Fruit fly (Drosophila melanogaster) whole organism, embryonic: ENCODE results near the gene Patj.
A peak's percentile ranks its signal among the peaks of the same experiment; 100 is the strongest.

Source experiments
- B-H1 ChIP-seq: fragments of 200-800 bp; sonication (Bioruptor generic); IDR thresholded peaks from 3 replicates; pipeline ENCODE4 v1.3.6; 2022; ENCODE audit warnings: missing biosample characterization, missing genetic modification characterization
- CG10147 ChIP-seq: fragments of 200-800 bp; sonication (Bioruptor generic); optimal IDR thresholded peaks from 2 replicates; lab custom pipeline; 2019; ENCODE audit warnings: missing biosample characterization, mild to moderate bottlenecking, missing genetic modification characterization, moderate library complexity
- CG10366 ChIP-seq: fragments of 200-800 bp; sonication (Bioruptor generic); IDR thresholded peaks from 2 replicates; pipeline ENCODE4 v1.3.6; 2022; ENCODE audit warnings: missing biosample characterization, missing genetic modification characterization
- CG11247 ChIP-seq: fragments of 200-800 bp; sonication (Bioruptor generic); IDR thresholded peaks from 2 replicates; pipeline ENCODE4 v1.3.6; 2022; ENCODE audit warnings: missing biosample characterization, missing genetic modification characterization
- CG11456 ChIP-seq: fragments of 200-800 bp; sonication (Bioruptor generic); IDR thresholded peaks from 3 replicates; pipeline ENCODE4 v1.3.6; 2022; ENCODE audit warnings: missing biosample characterization, missing genetic modification characterization
- CG12299 ChIP-seq: fragments of 200-800 bp; sonication (Bioruptor generic); optimal IDR thresholded peaks from 2 replicates; lab custom pipeline; 2018; ENCODE audit warnings: missing biosample characterization, mild to moderate bottlenecking, missing genetic modification characterization
- CG13424 ChIP-seq: fragments of 200-800 bp; sonication (Bioruptor generic); optimal IDR thresholded peaks from 2 replicates; lab custom pipeline; 2019; ENCODE audit warnings: missing biosample characterization, mild to moderate bottlenecking, missing genetic modification characterization, moderate library complexity
- CG14441 ChIP-seq: fragments of 200-800 bp; sonication (Bioruptor generic); IDR thresholded peaks from 2 replicates; pipeline ENCODE4 v1.3.6; 2022; ENCODE audit warnings: missing biosample characterization, missing genetic modification characterization
- CG1602 ChIP-seq: fragments of 200-800 bp; sonication (Bioruptor generic); optimal IDR thresholded peaks from 3 replicates; lab custom pipeline; 2016; ENCODE audit warnings: missing biosample characterization, missing genetic modification characterization
- CG17359 ChIP-seq: fragments of 200-800 bp; sonication (Bioruptor generic); optimal IDR thresholded peaks from 3 replicates; lab custom pipeline; 2018; ENCODE audit warnings: missing biosample characterization, mild to moderate bottlenecking, missing genetic modification characterization, moderate library complexity
- CG18476 ChIP-seq: fragments of 200-800 bp; sonication (Bioruptor generic); optimal IDR thresholded peaks from 2 replicates; lab custom pipeline; 2016; ENCODE audit warnings: missing biosample characterization, mild to moderate bottlenecking, missing genetic modification characterization
- CG2120 ChIP-seq: fragments of 200-800 bp; sonication (Bioruptor generic); optimal IDR thresholded peaks from 3 replicates; lab custom pipeline; 2016; ENCODE audit warnings: missing biosample characterization, missing genetic modification characterization
- CG2712 ChIP-seq: fragments of 200-800 bp; optimal IDR thresholded peaks from 3 replicates; lab custom pipeline; 2019; ENCODE audit warnings: missing biosample characterization, mild to moderate bottlenecking, missing genetic modification characterization, moderate library complexity
- CG30431 ChIP-seq: fragments of 200-800 bp; sonication (Bioruptor generic); optimal IDR thresholded peaks from 2 replicates; lab custom pipeline; 2017; ENCODE audit warnings: missing biosample characterization, missing genetic modification characterization
- CG32532 ChIP-seq: fragments of 200-800 bp; sonication (Bioruptor generic); IDR thresholded peaks from 2 replicates; pipeline ENCODE4 v1.3.6; 2022; ENCODE audit warnings: missing biosample characterization, missing genetic modification characterization
- CG3281 ChIP-seq: fragments of 200-800 bp; sonication (Bioruptor generic); optimal IDR thresholded peaks from 3 replicates; lab custom pipeline; 2017; ENCODE audit warnings: missing biosample characterization, mild to moderate bottlenecking, missing genetic modification characterization
- CG33213 ChIP-seq: fragments of 200-800 bp; sonication (Bioruptor generic); optimal IDR thresholded peaks from 3 replicates; lab custom pipeline; 2016; ENCODE audit warnings: missing biosample characterization, missing genetic modification characterization
- CG43689 ChIP-seq: fragments of 200-800 bp; sonication (Bioruptor generic); IDR thresholded peaks from 2 replicates; pipeline ENCODE4 v1.3.6; 2022; ENCODE audit warnings: missing biosample characterization, missing genetic modification characterization
- CG5953 ChIP-seq: fragments of 200-800 bp; sonication (Bioruptor generic); IDR thresholded peaks from 2 replicates; pipeline ENCODE4 v1.3.6; 2022; ENCODE audit warnings: missing biosample characterization, missing genetic modification characterization
- CG6654 ChIP-seq: fragments of 200-800 bp; sonication (Bioruptor generic); optimal IDR thresholded peaks from 2 replicates; lab custom pipeline; 2017; ENCODE audit warnings: missing biosample characterization, mild to moderate bottlenecking, missing genetic modification characterization
- CG8290 ChIP-seq, 3 experiments: fragments of 200-800 bp; sonication (Bioruptor generic); optimal IDR thresholded peaks; 2 replicates each; lab custom pipeline; 2016 to 2019; ENCODE audit warnings: missing biosample characterization in 3 of 3, missing genetic modification characterization in 3 of 3, mild to moderate bottlenecking in 2 of 3, moderate library complexity in 1 of 3
- Camta ChIP-seq: fragments of 200-800 bp; sonication (Bioruptor generic); optimal IDR thresholded peaks from 2 replicates; lab custom pipeline; 2016; ENCODE audit warnings: missing biosample characterization, missing genetic modification characterization
- Dfd ChIP-seq, 2 experiments: fragments of >200 bp; optimal IDR thresholded peaks; 2 replicates each; lab custom pipeline; 2017; ENCODE audit warnings: missing biosample characterization in 2 of 2, missing genetic modification characterization in 2 of 2
- Drgx ChIP-seq: fragments of 200-800 bp; sonication (Bioruptor generic); IDR thresholded peaks from 2 replicates; pipeline ENCODE4 v1.3.6; 2022; ENCODE audit warnings: missing biosample characterization, missing genetic modification characterization
- Ets65A ChIP-seq: fragments of 200-800 bp; sonication (Bioruptor generic); peaks from one replicate; lab custom pipeline; 2016; ENCODE audit warnings: missing biosample characterization, missing genetic modification characterization
- H2.0 ChIP-seq: fragments of 200-800 bp; sonication (Bioruptor generic); IDR thresholded peaks from 2 replicates; pipeline ENCODE4 v1.3.6; 2022; ENCODE audit warnings: missing biosample characterization, missing genetic modification characterization
- HLH4C ChIP-seq: fragments of 200-800 bp; sonication (Bioruptor generic); IDR thresholded peaks from 3 replicates; pipeline ENCODE4 v1.3.6; 2022; ENCODE audit warnings: missing biosample characterization, missing genetic modification characterization; ENCODE audit not compliant: partially characterized antibody
- Hey ChIP-seq: fragments of 200-800 bp; sonication (Bioruptor generic); optimal IDR thresholded peaks from 3 replicates; lab custom pipeline; 2018; ENCODE audit warnings: missing biosample characterization, mild to moderate bottlenecking, missing genetic modification characterization
- HmgD ChIP-seq: fragments of 200-800 bp; sonication (Bioruptor generic); optimal IDR thresholded peaks from 3 replicates; lab custom pipeline; 2016; ENCODE audit warnings: missing biosample characterization, missing genetic modification characterization
- Hmr ChIP-seq: fragments of 200-800 bp; sonication (Bioruptor generic); optimal IDR thresholded peaks from 3 replicates; lab custom pipeline; 2017; ENCODE audit warnings: mild to moderate bottlenecking, missing biosample characterization, missing genetic modification reagents, missing genetic modification characterization
- Hr51 ChIP-seq, 2 experiments: fragments of 200-800 bp; sonication (Bioruptor generic); optimal IDR thresholded peaks; 2 replicates in 1 of 2; 3 replicates in 1 of 2; lab custom pipeline; 2016 to 2018; ENCODE audit warnings: missing biosample characterization in 2 of 2, missing genetic modification characterization in 2 of 2, mild to moderate bottlenecking in 1 of 2, moderate library complexity in 1 of 2
- Hr78 ChIP-seq, 2 experiments: fragments of 200-800 bp in 1 of 2; fragments of >200 bp in 1 of 2; sonication (Bioruptor generic) in 1 of 2; optimal IDR thresholded peaks; 2 replicates each; lab custom pipeline; 2017 to 2019; ENCODE audit warnings: missing biosample characterization in 2 of 2, missing genetic modification characterization in 2 of 2, mild to moderate bottlenecking in 1 of 2, moderate library complexity in 1 of 2
- Kr ChIP-seq: fragments of 200-800 bp; sonication (Bioruptor generic); optimal IDR thresholded peaks from 2 replicates; lab custom pipeline; 2017; ENCODE audit warnings: missing biosample characterization, mild to moderate bottlenecking, missing genetic modification characterization
- Lim3 ChIP-seq: fragments of 200-800 bp; sonication (Bioruptor generic); IDR thresholded peaks from 2 replicates; pipeline ENCODE4 v1.3.6; 2022; ENCODE audit warnings: missing biosample characterization, missing genetic modification characterization
- Oli ChIP-seq: fragments of 200-800 bp; sonication (Bioruptor generic); optimal IDR thresholded peaks from 2 replicates; lab custom pipeline; 2018; ENCODE audit warnings: missing biosample characterization, mild to moderate bottlenecking, missing genetic modification characterization, moderate library complexity
- Opbp ChIP-seq: fragments of 200-800 bp; sonication (Bioruptor generic); IDR thresholded peaks from 3 replicates; pipeline ENCODE4 v1.3.6; 2022; ENCODE audit warnings: missing biosample characterization, missing genetic modification characterization; ENCODE audit not compliant: partially characterized antibody
- Scr ChIP-seq: fragments of 200-800 bp; sonication (Bioruptor generic); IDR thresholded peaks from 2 replicates; pipeline ENCODE4 v1.3.6; 2022; ENCODE audit warnings: missing biosample characterization, missing genetic modification characterization; ENCODE audit not compliant: partially characterized antibody
- Side ChIP-seq: fragments of 200-800 bp; sonication (Bioruptor generic); optimal IDR thresholded peaks from 2 replicates; lab custom pipeline; 2016; ENCODE audit warnings: missing biosample characterization, missing genetic modification characterization
- Usf ChIP-seq: fragments of 200-800 bp; sonication (Bioruptor generic); optimal IDR thresholded peaks from 2 replicates; lab custom pipeline; 2017; ENCODE audit warnings: missing genotype, missing biosample characterization, missing genetic modification characterization
- ac ChIP-seq: fragments of 200-800 bp; sonication (Bioruptor generic); optimal IDR thresholded peaks from 3 replicates; lab custom pipeline; 2017; ENCODE audit warnings: missing biosample characterization, mild to moderate bottlenecking, missing genetic modification characterization
- az2 ChIP-seq: fragments of 200-800 bp; sonication (Bioruptor generic); optimal IDR thresholded peaks from 3 replicates; lab custom pipeline; 2016; ENCODE audit warnings: missing biosample characterization, missing genetic modification characterization
- br ChIP-seq: fragments of >200 bp; optimal IDR thresholded peaks from 2 replicates; lab custom pipeline; 2017
- corto ChIP-seq: fragments of 200-800 bp; sonication (Bioruptor generic); optimal IDR thresholded peaks from 2 replicates; lab custom pipeline; 2016; ENCODE audit warnings: missing biosample characterization, mild to moderate bottlenecking, missing genetic modification characterization, moderate library complexity
- en ChIP-seq: fragments of 200-800 bp; sonication (Bioruptor generic); optimal IDR thresholded peaks from 2 replicates; lab custom pipeline; 2016; ENCODE audit warnings: missing biosample characterization, missing genetic modification characterization
- esg ChIP-seq: fragments of 200-800 bp; sonication (Bioruptor generic); conservative IDR thresholded peaks from 2 replicates; pipeline ENCODE4 v1.3.6; 2022; ENCODE audit warnings: missing biosample characterization, missing genetic modification characterization
- pfk ChIP-seq: fragments of 200-800 bp; sonication (Bioruptor generic); optimal IDR thresholded peaks from 2 replicates; lab custom pipeline; 2018; ENCODE audit warnings: missing biosample characterization, mild to moderate bottlenecking, missing genetic modification characterization, moderate library complexity
- pho ChIP-seq: fragments of 200-800 bp; sonication (Bioruptor generic); optimal IDR thresholded peaks from 2 replicates; lab custom pipeline; 2016; ENCODE audit warnings: missing biosample characterization, missing genetic modification characterization
- phol ChIP-seq: fragments of 200-800 bp; sonication (Bioruptor generic); optimal IDR thresholded peaks from 3 replicates; lab custom pipeline; 2018; ENCODE audit warnings: missing biosample characterization, mild to moderate bottlenecking, missing genetic modification characterization, moderate library complexity
- row ChIP-seq: fragments of 200-800 bp; sonication (Bioruptor generic); IDR thresholded peaks from 3 replicates; pipeline ENCODE4 v1.3.6; 2022; ENCODE audit warnings: missing biosample characterization, missing genetic modification characterization
- sr ChIP-seq: fragments of 200-800 bp; sonication (Bioruptor generic); IDR thresholded peaks from 3 replicates; pipeline ENCODE4 v1.3.6; 2022; ENCODE audit warnings: missing biosample characterization, missing genetic modification characterization
- stwl ChIP-seq: fragments of 200-800 bp; sonication (Bioruptor generic); optimal IDR thresholded peaks from 3 replicates; lab custom pipeline; 2018; ENCODE audit warnings: missing biosample characterization, mild to moderate bottlenecking, missing genetic modification characterization, moderate library complexity
- tgo ChIP-seq: fragments of 200-800 bp; sonication (Bioruptor generic); IDR thresholded peaks from 3 replicates; pipeline ENCODE4 v1.3.6; 2022; ENCODE audit warnings: missing biosample characterization, missing genetic modification characterization

Patj gene

DNA sequence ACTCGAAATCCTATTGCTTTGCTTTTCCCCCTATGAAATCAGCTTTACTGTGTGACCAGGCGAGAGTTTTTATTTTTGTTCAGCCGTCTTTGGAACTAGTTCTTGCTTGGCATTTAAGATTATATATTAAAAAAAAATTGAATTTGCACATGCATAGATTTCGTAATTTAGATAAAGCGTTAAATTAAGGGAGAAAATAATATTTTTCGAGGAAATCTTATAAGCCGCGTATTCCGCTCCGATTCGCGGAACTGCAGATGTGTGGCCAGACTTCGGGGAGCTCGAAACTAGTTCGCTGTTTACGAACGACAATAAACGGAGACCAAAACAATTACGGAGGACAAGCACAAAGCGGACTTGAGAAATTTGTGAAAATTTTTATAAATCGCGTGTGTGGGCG lies 4.2 kb downstream of the Patj start, which contains the start of the genes JTBR and CG42676 (continued):
- peak; percentile 75 for TF ChIP-seq stwl (tag; lab: Kevin White, UChicago)
- no peak for TF ChIP-seq Dfd (GFP tag; optimal IDR thresholded peaks at IDR 0.05; lab: Kevin White, UChicago)
- peak; percentile 42 for TF ChIP-seq CG8290 (GFP tag; optimal IDR thresholded peaks at IDR 0.05; lab: Kevin White, UChicago)
- TF ChIP-seq CG8290 (tag; optimal IDR thresholded peaks at IDR 0.05; lab: Kevin White, UChicago): no peak
- peak; percentile 41 for TF ChIP-seq CG2120 (GFP tag; lab: Kevin White, UChicago)
- no peak for TF ChIP-seq CG17359 (tag; lab: Kevin White, UChicago)
- TF ChIP-seq en (GFP tag; lab: Kevin White, UChicago): no peak
- TF ChIP-seq Hey (tag; lab: Kevin White, UChicago): no peak
- TF ChIP-seq CG12299: no peak
- no peak for TF ChIP-seq ac (GFP tag; lab: Kevin White, UChicago)
- TF ChIP-seq Side: peak; percentile 52
- peak; percentile 87 for TF ChIP-seq row
- peak; percentile 52 for TF ChIP-seq CG2712 (tag; lab: Kevin White, UChicago)
- TF ChIP-seq Opbp (GFP tag; lab: Robert Waterston, UW): no peak; the same call in 2 of the 3 replicates
- no peak for TF ChIP-seq Kr (GFP tag; lab: Kevin White, UChicago)
- TF ChIP-seq Hr78 (GFP tag; optimal IDR thresholded peaks at IDR 0.05; lab: Kevin White, UChicago): no peak
- no peak for TF ChIP-seq az2 (GFP tag; lab: Kevin White, UChicago)
- no peak for TF ChIP-seq H2.0
- TF ChIP-seq CG10366 (GFP tag; lab: Robert Waterston, UW): no peak
- TF ChIP-seq tgo (GFP tag; lab: Robert Waterston, UW): no peak
- TF ChIP-seq CG5953 (GFP tag; lab: Robert Waterston, UW): no peak
- no peak for TF ChIP-seq CG11456 (GFP tag; lab: Robert Waterston, UW)
- no peak for TF ChIP-seq sr
- no peak for TF ChIP-seq CG18476 (GFP tag; lab: Kevin White, UChicago)
- no peak for TF ChIP-seq CG43689 (GFP tag; lab: Robert Waterston, UW)
- TF ChIP-seq CG32532 (GFP tag; lab: Robert Waterston, UW): no peak
- TF ChIP-seq Lim3: no peak
- no peak for TF ChIP-seq CG10147 (GFP tag; lab: Kevin White, UChicago)
- no peak for TF ChIP-seq Camta (GFP tag; lab: Kevin White, UChicago)
- no peak for TF ChIP-seq CG14441 (GFP tag; lab: Robert Waterston, UW)
- TF ChIP-seq Usf (GFP tag; lab: Kevin White, UChicago): no peak
- no peak for TF ChIP-seq CG11247 (GFP tag; lab: Robert Waterston, UW)
- TF ChIP-seq Scr: peak; percentile 52
- no peak for TF ChIP-seq CG3281 (GFP tag; lab: Kevin White, UChicago)
- TF ChIP-seq HmgD (GFP tag; lab: Kevin White, UChicago): no peak
- no peak for TF ChIP-seq Oli
- TF ChIP-seq Ets65A (GFP tag; lab: Kevin White, UChicago): no peak
- TF ChIP-seq CG1602 (GFP tag; lab: Kevin White, UChicago): no peak
- no peak for TF ChIP-seq br (lab: Kevin White, UChicago)
- TF ChIP-seq pho: no peak
- no peak for TF ChIP-seq B-H1
- TF ChIP-seq CG13424 (tag; lab: Kevin White, UChicago): peak; percentile 25
- TF ChIP-seq Drgx (GFP tag; lab: Robert Waterston, UW): no peak
- TF ChIP-seq CG6654 (GFP tag; lab: Kevin White, UChicago): no peak
- peak; percentile 19 for TF ChIP-seq CG33213 (GFP tag; lab: Kevin White, UChicago)
- TF ChIP-seq esg: no peak
- peak; percentile 49 for TF ChIP-seq phol (tag; lab: Kevin White, UChicago)
- no peak for TF ChIP-seq Hmr (GFP tag; lab: Kevin White, UChicago)
- TF ChIP-seq CG30431 (GFP tag; lab: Kevin White, UChicago): no peak
- TF ChIP-seq HLH4C (GFP tag; lab: Robert Waterston, UW): no peak
- TF ChIP-seq corto (GFP tag; lab: Kevin White, UChicago): no peak
- TF ChIP-seq pfk (GFP tag; lab: Kevin White, UChicago): no peak
- no peak for TF ChIP-seq Hr51 (GFP tag; optimal IDR thresholded peaks at IDR 0.05; lab: Kevin White, UChicago)
